Worm (Caenorhabditis elegans): ENCODE data around the gene F55A11.1.

The F55A11.1 gene

ce11 chrV:11758635-11759034 is 5.5 kb downstream of the F55A11.1 start, which contains the start of gene T04F3.3:
Gene T04F3.3 (plus strand): TSS chrV:11758935.
- no peak for TF ChIP-seq pqm-1 (tag; optimal IDR thresholded peaks at IDR 0.05)
- no peak for TF ChIP-seq hlh-17 (GFP tag; optimal IDR thresholded peaks at IDR 0.05; ENCODE audit: borderline replicate concordance)
- no peak for TF ChIP-seq F16B12.6 (tag; optimal IDR thresholded peaks at IDR 0.05)
- TF ChIP-seq zag-1 (tag; optimal IDR thresholded peaks at IDR 0.05): no peak
- no peak for TF ChIP-seq xbp-1 (tag; optimal IDR thresholded peaks at IDR 0.05)
- TF ChIP-seq lsy-2 (tag; optimal IDR thresholded peaks at IDR 0.05): no peak
- TF ChIP-seq ceh-63 (GFP tag; optimal IDR thresholded peaks at IDR 0.05): no peak
- no peak for TF ChIP-seq hlh-4 (tag; optimal IDR thresholded peaks at IDR 0.05)
- TF ChIP-seq nhr-77 (tag; optimal IDR thresholded peaks at IDR 0.05): no peak
- TF ChIP-seq nhr-71 (tag; optimal IDR thresholded peaks at IDR 0.05): no peak
- no peak for TF ChIP-seq mep-1 (tag; optimal IDR thresholded peaks at IDR 0.05)
- TF ChIP-seq alr-1 (tag; optimal IDR thresholded peaks at IDR 0.05; ENCODE audit: borderline replicate concordance): no peak

- TF ChIP-seq ama-1 (optimal IDR thresholded peaks at IDR 0.05) (no peak), lin-15B (tag; optimal IDR thresholded peaks at IDR 0.05) (no peak), tlp-1 (tag; optimal IDR thresholded peaks at IDR 0.05) (no peak), nhr-11 (tag; optimal IDR thresholded peaks at IDR 0.05) (no peak), C34B4.2 (tag; optimal IDR thresholded peaks at IDR 0.05) (no peak), ceh-8 (GFP tag; optimal IDR thresholded peaks at IDR 0.05) (no peak), tbx-2 (tag; optimal IDR thresholded peaks at IDR 0.05) (no peak), nhr-76 (tag; optimal IDR thresholded peaks at IDR 0.05) (no peak), unc-86 (tag; optimal IDR thresholded peaks at IDR 0.05) (no peak), nhr-71 (tag; optimal IDR thresholded peaks at IDR 0.05) (no peak), nhr-84 (tag; optimal IDR thresholded peaks at IDR 0.05) (no peak), unc-62 (GFP tag; optimal IDR thresholded peaks at IDR 0.05) (no peak)
These were observed 6.8 kb downstream of the F55A11.1 start, which contains the start of gene smoc-1 for ce11 chrV:11757358-11757757. Gene smoc-1 (plus strand): TSS chrV:11757658.

DNA sequence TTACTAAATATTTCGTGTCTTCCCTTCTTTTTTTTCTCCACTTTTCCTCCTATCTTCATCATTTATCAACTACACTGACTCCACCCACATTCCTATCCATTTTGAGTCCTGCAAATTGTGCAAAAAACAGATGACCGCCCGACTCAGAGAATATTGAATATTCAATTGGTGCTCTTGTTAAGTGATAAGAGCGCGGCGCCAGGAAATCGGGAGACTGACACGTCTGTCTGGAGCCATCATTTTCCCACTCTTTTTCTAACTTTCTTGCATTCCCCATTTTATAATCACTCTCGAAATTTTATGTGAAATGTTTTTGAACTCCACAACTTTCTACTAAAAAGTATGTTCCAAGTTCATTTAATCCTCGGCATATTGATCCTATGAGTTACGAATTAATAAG is 8.3 kb downstream of the F55A11.1 start:
- TF ChIP-seq Y116A8C.19 (tag; optimal IDR thresholded peaks at IDR 0.05; ENCODE audit: borderline replicate concordance) (no peak), unc-30 (tag; optimal IDR thresholded peaks at IDR 0.05) (no peak), nhr-11 (tag; optimal IDR thresholded peaks at IDR 0.05) (no peak), ceh-82 (tag; optimal IDR thresholded peaks at IDR 0.05) (no peak), elt-2 (tag; optimal IDR thresholded peaks at IDR 0.05) (peak; percentile 63), ztf-11 (tag; optimal IDR thresholded peaks at IDR 0.05) (no peak), pqm-1 (tag; optimal IDR thresholded peaks at IDR 0.05) (no peak)

DNA sequence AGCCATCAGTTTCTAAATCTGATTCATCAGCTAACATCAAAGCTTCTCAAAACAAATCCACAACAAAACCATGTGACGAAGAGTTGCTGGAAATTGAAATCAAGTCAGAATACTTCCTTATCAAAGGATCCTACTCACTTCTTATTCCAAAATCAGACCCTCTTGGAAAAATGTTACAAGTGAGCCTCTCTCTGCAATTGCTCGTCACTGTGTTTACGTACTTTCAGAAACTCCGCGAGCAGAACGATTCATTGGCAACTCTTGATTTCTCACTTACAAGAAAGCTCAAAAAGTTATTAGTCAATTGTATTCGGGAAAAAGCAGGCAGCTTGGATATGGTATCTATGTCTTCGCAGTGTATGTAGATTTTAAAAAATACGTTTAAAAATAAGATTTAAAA is 12.7 kb downstream of the F55A11.1 start:
- TF ChIP-seq ceh-8 (GFP tag; optimal IDR thresholded peaks at IDR 0.05) (no peak), lin-14 (GFP tag; optimal IDR thresholded peaks at IDR 0.05) (no peak), lsy-2 (tag; optimal IDR thresholded peaks at IDR 0.05) (peak in 1 of 2 experiments; percentile 10), ceh-82 (tag; optimal IDR thresholded peaks at IDR 0.05) (no peak), F16B12.6 (tag; optimal IDR thresholded peaks at IDR 0.05) (peak; percentile 68), rnt-1 (tag; optimal IDR thresholded peaks at IDR 0.05) (peak; percentile 10), efl-1 (optimal IDR thresholded peaks at IDR 0.05) (no peak), efl-1 (GFP tag; optimal IDR thresholded peaks at IDR 0.05 in 1 of 2) (peak in 1 of 2 experiments; percentile 83), swsn-7 (tag; optimal IDR thresholded peaks at IDR 0.05) (no peak)

ce11 chrV:11741078-11741477 is 23.1 kb downstream of the F55A11.1 start:
- TF ChIP-seq ceh-88 (GFP tag; IDR thresholded peaks at IDR 0.05): no peak
- TF ChIP-seq hlh-17 (GFP tag; optimal IDR thresholded peaks at IDR 0.05; ENCODE audit: borderline replicate concordance): no peak
- no peak for TF ChIP-seq fos-1 (tag; optimal IDR thresholded peaks at IDR 0.05)
- no peak for TF ChIP-seq irx-1 (tag; optimal IDR thresholded peaks at IDR 0.05)
- TF ChIP-seq C34B4.2 (tag; optimal IDR thresholded peaks at IDR 0.05): no peak
- peak; percentile 96 for TF ChIP-seq blmp-1 (tag; optimal IDR thresholded peaks at IDR 0.05)
- no peak for TF ChIP-seq fkh-8 (tag; optimal IDR thresholded peaks at IDR 0.05)
- TF ChIP-seq zag-1 (tag; optimal IDR thresholded peaks at IDR 0.05): no peak
- no peak for TF ChIP-seq hpl-2 (GFP tag; optimal IDR thresholded peaks at IDR 0.05)

Measured in whole organism, L1 larva.